Worm (Caenorhabditis elegans) whole organism, L4/young adult: ENCODE measurements around the gene Y53G8AR.9.
"Not testable (repeated sequence)": the region's sequence is repeated elsewhere in the genome, so short reads cannot be mapped to it uniquely, and the experiment has no call there.

Source experiments
- W03F9.2 ChIP-seq: fragments of 150-350 bp; optimal IDR thresholded peaks from 2 replicates; lab custom pipeline; 2014; ENCODE audit warnings: missing biosample characterization, missing genetic modification characterization
- dao-5 ChIP-seq: sonication (generic microtip); optimal IDR thresholded peaks from 2 replicates; lab custom pipeline; 2016; ENCODE audit warnings: missing genotype, missing genetic modification characterization, moderate library complexity, missing compliant biosample characterization
- him-1 ChIP-seq: sonication (generic microtip); optimal IDR thresholded peaks from 2 replicates; lab custom pipeline; 2016; ENCODE audit warnings: missing genotype, missing genetic modification reagents, missing genetic modification characterization, missing compliant biosample characterization

Y53G8AR.9 gene

ce11 chrIII:3321145-3321544, at the start of gene Y53G8AR.9:
Gene Y53G8AR.9, minus strand, starts transcription at chrIII:3321245.
- no peak for TF ChIP-seq him-1 (tag; lab: Kevin White, UChicago)
- TF ChIP-seq W03F9.2 = no peak
- TF ChIP-seq dao-5 (tag; lab: Kevin White, UChicago) = no peak

ce11 chrIII:3370770-3371169, 49.7 kb upstream of the Y53G8AR.9 start:
- no peak for TF ChIP-seq him-1 (tag; lab: Kevin White, UChicago)
- TF ChIP-seq dao-5 (tag; lab: Kevin White, UChicago) = no peak
- no peak for TF ChIP-seq W03F9.2

ce11 chrIII:3370054-3370453, 49.0 kb upstream of the Y53G8AR.9 start, which contains the start of gene prk-2:
Gene prk-2, minus strand, starts transcription at chrIII:3370209.
- TF ChIP-seq W03F9.2 = no peak

ce11 chrIII:3367772-3368171, 46.7 kb upstream of the Y53G8AR.9 start:
- TF ChIP-seq dao-5 (tag; lab: Kevin White, UChicago) (no peak), W03F9.2 (no peak), him-1 (tag; lab: Kevin White, UChicago) (no peak)

- TF ChIP-seq him-1 (tag; lab: Kevin White, UChicago) = no peak
- no peak for TF ChIP-seq dao-5 (tag; lab: Kevin White, UChicago)
- TF ChIP-seq W03F9.2 = no peak
These were observed 39.0 kb upstream of the Y53G8AR.9 start for ce11 chrIII:3360067-3360466.

- TF ChIP-seq W03F9.2 = no peak
- TF ChIP-seq him-1 (tag; lab: Kevin White, UChicago) = no peak
- TF ChIP-seq dao-5 (tag; lab: Kevin White, UChicago) = no peak
These were observed 34.7 kb upstream of the Y53G8AR.9 start for ce11 chrIII:3355791-3356190.

- TF ChIP-seq dao-5 (tag; lab: Kevin White, UChicago) (no peak), W03F9.2 (no peak), him-1 (tag; lab: Kevin White, UChicago) (no peak)
These were observed 30.6 kb upstream of the Y53G8AR.9 start for ce11 chrIII:3351672-3352071.

ce11 chrIII:3351091-3351490, 30.0 kb upstream of the Y53G8AR.9 start:
- TF ChIP-seq W03F9.2 (no peak), dao-5 (tag; lab: Kevin White, UChicago) (no peak), him-1 (tag; lab: Kevin White, UChicago) (no peak)

ce11 chrIII:3349061-3349460, 28.0 kb upstream of the Y53G8AR.9 start:
- no peak for TF ChIP-seq dao-5 (tag; lab: Kevin White, UChicago)
- no peak for TF ChIP-seq W03F9.2
- TF ChIP-seq him-1 (tag; lab: Kevin White, UChicago) = no peak

- TF ChIP-seq him-1 (tag; lab: Kevin White, UChicago) = no peak
- TF ChIP-seq W03F9.2 = no peak
- no peak for TF ChIP-seq dao-5 (tag; lab: Kevin White, UChicago)
These were observed 25.6 kb upstream of the Y53G8AR.9 start for ce11 chrIII:3346665-3347064.

ce11 chrIII:3345835-3346234, 24.8 kb upstream of the Y53G8AR.9 start:
- TF ChIP-seq him-1 (tag; lab: Kevin White, UChicago) (no peak), dao-5 (tag; lab: Kevin White, UChicago) (no peak), W03F9.2 (no peak)

- no peak for TF ChIP-seq W03F9.2
- no peak for TF ChIP-seq him-1 (tag; lab: Kevin White, UChicago)
- no peak for TF ChIP-seq dao-5 (tag; lab: Kevin White, UChicago)
These were observed 23.5 kb upstream of the Y53G8AR.9 start, which contains the start of gene gei-1 for ce11 chrIII:3344573-3344972. Gene gei-1, plus strand, starts transcription at chrIII:3344873.

- TF ChIP-seq W03F9.2 (no peak), dao-5 (tag; lab: Kevin White, UChicago) (no peak), him-1 (tag; lab: Kevin White, UChicago) (no peak)
These were observed 22.4 kb upstream of the Y53G8AR.9 start for ce11 chrIII:3343463-3343862.

- TF ChIP-seq W03F9.2 = no peak
- no peak for TF ChIP-seq him-1 (tag; lab: Kevin White, UChicago)
- no peak for TF ChIP-seq dao-5 (tag; lab: Kevin White, UChicago)
These were observed 18.4 kb upstream of the Y53G8AR.9 start for ce11 chrIII:3339317-3340016.

ce11 chrIII:3332736-3333135, 11.7 kb upstream of the Y53G8AR.9 start, which contains the start of gene Y53G8AR.1:
Gene Y53G8AR.1, plus strand, starts transcription at chrIII:3333036.
- TF ChIP-seq him-1 (tag; lab: Kevin White, UChicago); W03F9.2; dao-5 (tag; lab: Kevin White, UChicago): not testable (repeated sequence)
